Comparison of ENCODE assay signal across 2 worm cellular contexts in genomic region chrX:15264149-15264548, ce11.
TF ChIP-seq lines count a peak whose summit lies in the region.

No protein-coding gene starts in this region.

TF ChIP-seq in whole organism, L1 larva, 84 proteins besides CTCF, POLR2A, EP300 and RAD21 (continues in another document):
- TF ChIP-seq aly-2 (tag; optimal IDR thresholded peaks at IDR 0.05; lab: Kevin White, UChicago) (no peak), ets-5 (GFP tag; IDR thresholded peaks at IDR 0.05; lab: Robert Waterston, UW) (no peak), efl-3 (GFP tag; optimal IDR thresholded peaks at IDR 0.05; lab: Kevin White, UChicago) (no peak), ceh-63 (GFP tag; optimal IDR thresholded peaks at IDR 0.05; lab: Kevin White, UChicago) (no peak), efl-1 (optimal IDR thresholded peaks at IDR 0.05; lab: Kevin White, UChicago) (no peak), efl-1 (GFP tag; optimal IDR thresholded peaks at IDR 0.05 in 1 of 2; lab: Kevin White, UChicago) (no peak), unc-130 (tag; optimal IDR thresholded peaks at IDR 0.05; lab: Kevin White, UChicago) (no peak), ceh-8 (GFP tag; optimal IDR thresholded peaks at IDR 0.05; lab: Kevin White, UChicago) (no peak), sptf-1 (tag; optimal IDR thresholded peaks at IDR 0.05; lab: Kevin White, UChicago) (no peak), dpl-1 (GFP tag; optimal IDR thresholded peaks at IDR 0.05; lab: Kevin White, UChicago) (no peak), elt-3 (tag; optimal IDR thresholded peaks at IDR 0.05; lab: Kevin White, UChicago) (peak in 2 of 6 experiments; percentile 9 to 51), nhr-85 (tag; lab: Kevin White, UChicago) (peak; percentile 97), ztf-11 (tag; optimal IDR thresholded peaks at IDR 0.05; lab: Kevin White, UChicago) (no peak), mab-9 (GFP tag; IDR thresholded peaks at IDR 0.05; lab: Robert Waterston, UW) (no peak), zag-1 (tag; optimal IDR thresholded peaks at IDR 0.05; lab: Kevin White, UChicago) (no peak), mef-2 (tag; optimal IDR thresholded peaks at IDR 0.05; lab: Kevin White, UChicago) (no peak), hpl-2 (GFP tag; optimal IDR thresholded peaks at IDR 0.05; lab: Kevin White, UChicago) (no peak), lin-15B (tag; optimal IDR thresholded peaks at IDR 0.05; lab: Kevin White, UChicago) (no peak), nhr-19 (GFP tag; conservative IDR thresholded peaks at IDR 0.05; lab: Robert Waterston, UW) (peak; percentile 56), nhr-77 (tag; optimal IDR thresholded peaks at IDR 0.05; lab: Kevin White, UChicago) (no peak), ceh-90 (tag; optimal IDR thresholded peaks at IDR 0.05; lab: Kevin White, UChicago) (no peak), lin-14 (GFP tag; optimal IDR thresholded peaks at IDR 0.05; lab: Kevin White, UChicago) (peak; percentile 38), aha-1 (tag; optimal IDR thresholded peaks at IDR 0.05; lab: Kevin White, UChicago) (no peak), nhr-90 (tag; optimal IDR thresholded peaks at IDR 0.05; lab: Kevin White, UChicago; ENCODE audit: poor library complexity) (peak; percentile 61), mdl-1 (tag; optimal IDR thresholded peaks at IDR 0.05; lab: Kevin White, UChicago) (no peak), Y116A8C.19 (tag; optimal IDR thresholded peaks at IDR 0.05; lab: Kevin White, UChicago; ENCODE audit: borderline replicate concordance) (no peak), mep-1 (tag; optimal IDR thresholded peaks at IDR 0.05; lab: Kevin White, UChicago) (peak; percentile 22), C04F5.9 (tag; optimal IDR thresholded peaks at IDR 0.05; lab: Kevin White, UChicago) (no peak), hlh-4 (tag; optimal IDR thresholded peaks at IDR 0.05; lab: Kevin White, UChicago) (no peak), tbx-2 (tag; optimal IDR thresholded peaks at IDR 0.05; lab: Kevin White, UChicago) (peak; percentile 21), skn-1 (tag; optimal IDR thresholded peaks at IDR 0.05; lab: Kevin White, UChicago) (no peak), unc-86 (tag; optimal IDR thresholded peaks at IDR 0.05; lab: Kevin White, UChicago) (no peak), fos-1 (tag; optimal IDR thresholded peaks at IDR 0.05; lab: Kevin White, UChicago) (no peak), pax-3 (tag; optimal IDR thresholded peaks at IDR 0.05; lab: Kevin White, UChicago) (no peak), C34B4.2 (tag; optimal IDR thresholded peaks at IDR 0.05; lab: Kevin White, UChicago) (no peak), nhr-28 (tag; optimal IDR thresholded peaks at IDR 0.05; lab: Kevin White, UChicago) (no peak), zip-4 (GFP tag; optimal IDR thresholded peaks at IDR 0.05; lab: Kevin White, UChicago) (no peak), elt-2 (tag; optimal IDR thresholded peaks at IDR 0.05; lab: Kevin White, UChicago) (no peak), sox-4 (tag; optimal IDR thresholded peaks at IDR 0.05; lab: Kevin White, UChicago) (no peak), snpc-4 (tag; optimal IDR thresholded peaks at IDR 0.05; lab: Kevin White, UChicago) (no peak), nhr-237 (tag; optimal IDR thresholded peaks at IDR 0.05; lab: Kevin White, UChicago) (no peak), vab-15 (tag; optimal IDR thresholded peaks at IDR 0.05; lab: Kevin White, UChicago) (no peak), sup-37 (GFP tag; optimal IDR thresholded peaks at IDR 0.05; lab: Kevin White, UChicago) (no peak), isw-1 (GFP tag; IDR thresholded peaks at IDR 0.05; lab: Robert Waterston, UW) (no peak), fkh-8 (tag; optimal IDR thresholded peaks at IDR 0.05; lab: Kevin White, UChicago) (no peak), lin-13 (GFP tag; optimal IDR thresholded peaks at IDR 0.05; lab: Kevin White, UChicago) (no peak), xbp-1 (tag; optimal IDR thresholded peaks at IDR 0.05; lab: Kevin White, UChicago) (no peak), lin-39 (tag; optimal IDR thresholded peaks at IDR 0.05; lab: Kevin White, UChicago) (no peak), grh-1 (GFP tag; IDR thresholded peaks at IDR 0.05; lab: Robert Waterston, UW) (peak; percentile 47; the same call in 1 of the 2 replicates)

TF ChIP-seq in whole organism, L2 larva, 48 proteins besides CTCF, POLR2A, EP300 and RAD21:
- peak; percentile 16 for TF ChIP-seq nhr-25 (tag; optimal IDR thresholded peaks at IDR 0.05; lab: Kevin White, UChicago)
- no peak for TF ChIP-seq peb-1 (tag; optimal IDR thresholded peaks at IDR 0.05; lab: Kevin White, UChicago)
- no peak for TF ChIP-seq unc-39 (tag; optimal IDR thresholded peaks at IDR 0.05; lab: Kevin White, UChicago)
- peak; percentile 45 for TF ChIP-seq sma-9 (GFP tag; optimal IDR thresholded peaks at IDR 0.05; lab: Kevin White, UChicago)
- no peak for TF ChIP-seq sma-9 (tag; optimal IDR thresholded peaks at IDR 0.05; lab: Kevin White, UChicago)
- no peak for TF ChIP-seq nhr-10 (tag; optimal IDR thresholded peaks at IDR 0.05; lab: Kevin White, UChicago)
- TF ChIP-seq sma-3 (GFP tag; optimal IDR thresholded peaks at IDR 0.05; lab: Kevin White, UChicago), result peak; percentile 52
- TF ChIP-seq nhr-23 (tag; optimal IDR thresholded peaks at IDR 0.05; lab: Kevin White, UChicago), result no peak
TF ChIP-seq in whole organism, L2 larva: peak in this region for 3.

Comparison
In these comparisons a context has a peak if more than half of its experiments do, and no peak if none do; other contexts are left out.
1. Of the 22 proteins assayed by ChIP-seq in both whole organism, L1 larva and whole organism, L2 larva: peak only in whole organism, L1 larva: blmp-1; only in whole organism, L2 larva: none; in both: none; in neither: 20; mixed calls (peak in some experiments, not most) for 1.